Fruit fly (Drosophila melanogaster) whole organism: ENCODE measurements around the gene CG9328.

Experiments used
- psq ChIP-seq: fragments of >200 bp; optimal IDR thresholded peaks from 2 replicates; lab custom pipeline; 2017
- usp ChIP-seq: fragments of >200 bp; optimal IDR thresholded peaks from 2 replicates; lab custom pipeline; 2017; ENCODE audit warnings: missing biosample characterization, missing genetic modification characterization, mixed read lengths

- TF ChIP-seq usp (GFP tag; lab: Kevin White, UChicago) (no peak), psq (lab: Kevin White, UChicago) (no peak)
Measured at dm6 chr2L:20822489-20823195, 25.1 kb downstream of the CG9328 start, which contains the start of gene CG9331.
